Fruit fly (Drosophila melanogaster): ENCODE results near the gene I-t.
A peak's percentile ranks its signal among the peaks of the same experiment; 100 is the strongest.

I-t gene

dm6 chr3R:11655873-11656374 is 47.9 kb upstream of the I-t start, which contains the start of gene CG42327 (continued):
- TF ChIP-seq run (tag; optimal IDR thresholded peaks at IDR 0.05) (peak; percentile 92), HmgD (GFP tag; optimal IDR thresholded peaks at IDR 0.05) (peak; percentile 58), Camta (GFP tag; optimal IDR thresholded peaks at IDR 0.05) (peak; percentile 87), ato (GFP tag; IDR thresholded peaks at IDR 0.05; ENCODE audit: partially characterized antibody) (0 out of 2 replicates have a peak, but pooled peaks have one; percentile 26), CG4424 (GFP tag; optimal IDR thresholded peaks at IDR 0.05) (peak; percentile 95), ttk (GFP tag; IDR thresholded peaks at IDR 0.05) (peak; percentile 93), CG30403 (GFP tag; optimal IDR thresholded peaks at IDR 0.05) (peak; percentile 94), CG7556 (GFP tag; optimal IDR thresholded peaks at IDR 0.05) (peak; percentile 95), CG4617 (GFP tag; optimal IDR thresholded peaks at IDR 0.05; ENCODE audit: borderline replicate concordance) (peak; percentile 77), Oli (tag; optimal IDR thresholded peaks at IDR 0.05) (peak; percentile 95), Ada2b (GFP tag; IDR thresholded peaks at IDR 0.05) (peak; percentile 95), CG12299 (tag; optimal IDR thresholded peaks at IDR 0.05) (peak; percentile 91), CG9817 (tag; optimal IDR thresholded peaks at IDR 0.05) (peak; percentile 59), CG6272 (GFP tag; IDR thresholded peaks at IDR 0.05) (peak; percentile 93), Asciz (GFP tag; optimal IDR thresholded peaks at IDR 0.05) (peak; percentile 96), CG12104 (GFP tag; optimal IDR thresholded peaks at IDR 0.05) (peak; percentile 79), CG11093 (GFP tag; IDR thresholded peaks at IDR 0.05) (peak; percentile 92), CG6654 (GFP tag; optimal IDR thresholded peaks at IDR 0.05) (peak; percentile 77), CG2875 (GFP tag; optimal IDR thresholded peaks at IDR 0.05) (peak; percentile 98), Hand (GFP tag; optimal IDR thresholded peaks at IDR 0.05) (peak; percentile 66), fru (optimal IDR thresholded peaks at IDR 0.05) (no peak), vfl (GFP tag; optimal IDR thresholded peaks at IDR 0.05) (peak; percentile 73), gce (GFP tag; IDR thresholded peaks at IDR 0.05) (peak; percentile 91), Dll (GFP tag; IDR thresholded peaks at IDR 0.05; ENCODE audit: partially characterized antibody) (peak; percentile 48; the same call in 1 of the 4 replicates), Dbx (GFP tag; IDR thresholded peaks at IDR 0.05) (peak; percentile 86), Ets97D (GFP tag; optimal IDR thresholded peaks at IDR 0.05) (peak; percentile 45), CG10565 (GFP tag; optimal IDR thresholded peaks at IDR 0.05) (peak; percentile 75), Vsx1 (GFP tag; optimal IDR thresholded peaks at IDR 0.05) (peak; percentile 91), Lpt (GFP tag; optimal IDR thresholded peaks at IDR 0.05) (no peak), Med (GFP tag) (peak; percentile 96), jing (GFP tag; optimal IDR thresholded peaks at IDR 0.05) (peak; percentile 88), CG9437 (GFP tag; optimal IDR thresholded peaks at IDR 0.05) (peak; percentile 89), CG8089 (GFP tag; optimal IDR thresholded peaks at IDR 0.05) (peak; percentile 60), CG18011 (GFP tag; optimal IDR thresholded peaks at IDR 0.05) (peak; percentile 76), sqz (GFP tag; optimal IDR thresholded peaks at IDR 0.05) (peak; percentile 86), gcm (GFP tag; optimal IDR thresholded peaks at IDR 0.05) (peak; percentile 96), nerfin-2 (GFP tag; IDR thresholded peaks at IDR 0.05; ENCODE audit: partially characterized antibody) (peak; percentile 66), CG7928 (GFP tag; optimal IDR thresholded peaks at IDR 0.05) (peak; percentile 51), twi (tag; optimal IDR thresholded peaks at IDR 0.05) (peak; percentile 72), stc (GFP tag; IDR thresholded peaks at IDR 0.05) (peak; percentile 98), Myb (GFP tag; optimal IDR thresholded peaks at IDR 0.05) (peak; percentile 45), CG12744 (GFP tag; optimal IDR thresholded peaks at IDR 0.05) (peak; percentile 66), CG3847 (GFP tag; IDR thresholded peaks at IDR 0.05) (peak; percentile 87), CG15073 (GFP tag; optimal IDR thresholded peaks at IDR 0.05) (peak; percentile 26)
